Worm (Caenorhabditis elegans) whole organism, late embryonic: ENCODE results near the gene lis-1.
A peak's percentile ranks its signal among the peaks of the same experiment; 100 is the strongest.

ENCODE experiments used
- F13H6.1 ChIP-seq: sonication (generic microtip); optimal IDR thresholded peaks from 2 replicates; lab custom pipeline; 2016; ENCODE audit warnings: missing genetic modification characterization, missing compliant biosample characterization
- K02D7.2 ChIP-seq: sonication (generic microtip); optimal IDR thresholded peaks from 2 replicates; lab custom pipeline; 2017; ENCODE audit warnings: mild to moderate bottlenecking, missing genetic modification characterization, missing compliant biosample characterization
- ceh-14 ChIP-seq: sonication (generic microtip); optimal IDR thresholded peaks from 2 replicates; lab custom pipeline; 2016; ENCODE audit warnings: missing genotype, missing genetic modification characterization, missing compliant biosample characterization
- ceh-22 ChIP-seq: sonication (generic microtip); optimal IDR thresholded peaks from 2 replicates; lab custom pipeline; 2017; ENCODE audit warnings: missing biosample characterization, missing genetic modification characterization
- ceh-24 ChIP-seq: sonication (generic microtip); optimal IDR thresholded peaks from 2 replicates; lab custom pipeline; 2016; ENCODE audit warnings: mild to moderate bottlenecking, missing genetic modification characterization, missing compliant biosample characterization
- ceh-31 ChIP-seq: sonication (generic microtip); optimal IDR thresholded peaks from 2 replicates; lab custom pipeline; 2016; ENCODE audit warnings: missing genetic modification characterization, missing compliant biosample characterization
- ceh-34 ChIP-seq: sonication (generic microtip); optimal IDR thresholded peaks from 2 replicates; lab custom pipeline; 2016; ENCODE audit warnings: mild to moderate bottlenecking, missing genetic modification characterization, missing compliant biosample characterization
- ceh-9 ChIP-seq: sonication (generic microtip); optimal IDR thresholded peaks from 2 replicates; lab custom pipeline; 2016; ENCODE audit warnings: mild to moderate bottlenecking, missing genetic modification characterization, inconsistent platforms, missing compliant biosample characterization
- dmd-4 ChIP-seq: sonication (generic microtip); optimal IDR thresholded peaks from 2 replicates; lab custom pipeline; 2016; ENCODE audit warnings: borderline replicate concordance, missing genetic modification characterization, missing compliant biosample characterization
- elt-2 ChIP-seq: sonication (generic microtip); optimal IDR thresholded peaks from 2 replicates; lab custom pipeline; 2016; ENCODE audit warnings: missing genetic modification reagents, missing genetic modification characterization, missing compliant biosample characterization
- eyg-1 ChIP-seq: sonication (generic microtip); optimal IDR thresholded peaks from 2 replicates; lab custom pipeline; 2016; ENCODE audit warnings: missing genotype, missing genetic modification characterization, missing compliant biosample characterization
- hlh-13 ChIP-seq: fragments of 200-800 bp; sonication (Bioruptor generic); optimal IDR thresholded peaks from 2 replicates; lab custom pipeline; 2018; ENCODE audit warnings: mild to moderate bottlenecking, missing genetic modification characterization, missing compliant biosample characterization
- hlh-8 ChIP-seq: sonication (generic microtip); optimal IDR thresholded peaks from 2 replicates; lab custom pipeline; 2016; ENCODE audit warnings: missing genotype, missing genetic modification characterization, missing compliant biosample characterization
- lim-6 ChIP-seq: sonication (generic microtip); optimal IDR thresholded peaks from 2 replicates; lab custom pipeline; 2016; ENCODE audit warnings: missing genetic modification characterization, missing compliant biosample characterization
- lin-11 ChIP-seq: fragments of 200-800 bp; sonication (Bioruptor generic); optimal IDR thresholded peaks from 2 replicates; lab custom pipeline; 2018; ENCODE audit warnings: mild to moderate bottlenecking, missing genetic modification characterization, missing compliant biosample characterization
- madf-2 ChIP-seq: sonication (generic microtip); optimal IDR thresholded peaks from 2 replicates; lab custom pipeline; 2017; ENCODE audit warnings: missing genetic modification characterization, missing compliant biosample characterization
- mec-3 ChIP-seq: sonication (generic microtip); optimal IDR thresholded peaks from 2 replicates; lab custom pipeline; 2016; ENCODE audit warnings: borderline replicate concordance, missing genetic modification characterization, missing compliant biosample characterization
- nfya-1 ChIP-seq: sonication (generic microtip); optimal IDR thresholded peaks from 2 replicates; lab custom pipeline; 2017; ENCODE audit warnings: missing genetic modification characterization, mild to moderate bottlenecking, missing compliant biosample characterization, antibody characterized with exemption, moderate library complexity
- nhr-11 ChIP-seq: fragments of 150-350 bp; optimal IDR thresholded peaks from 2 replicates; lab custom pipeline; 2014; ENCODE audit warnings: missing biosample characterization, missing genetic modification characterization
- nhr-232 ChIP-seq: sonication (generic microtip); optimal IDR thresholded peaks from 2 replicates; lab custom pipeline; 2016; ENCODE audit warnings: missing genetic modification characterization, missing compliant biosample characterization
- pat-9 ChIP-seq: fragments of 200-800 bp; sonication (Bioruptor generic); optimal IDR thresholded peaks from 2 replicates; lab custom pipeline; 2018; ENCODE audit warnings: mild to moderate bottlenecking, missing genetic modification characterization, moderate library complexity, missing compliant biosample characterization
- rnt-1 ChIP-seq: sonication (generic microtip); optimal IDR thresholded peaks from 2 replicates; lab custom pipeline; 2016; ENCODE audit warnings: missing genetic modification characterization, missing compliant biosample characterization
- sox-2 ChIP-seq: fragments of 200-800 bp; sonication (Bioruptor generic); IDR thresholded peaks from 2 replicates; pipeline ENCODE4 v1.3.6; 2022; ENCODE audit warnings: missing genetic modification reagents, missing genetic modification characterization, missing compliant biosample characterization
- syd-9 ChIP-seq: sonication (generic microtip); optimal IDR thresholded peaks from 2 replicates; lab custom pipeline; 2016; ENCODE audit warnings: mild to moderate bottlenecking, missing genetic modification characterization, moderate library complexity, missing compliant biosample characterization
- ttx-3 ChIP-seq: sonication (generic microtip); optimal IDR thresholded peaks from 2 replicates; lab custom pipeline; 2016; ENCODE audit warnings: missing genetic modification reagents, missing genetic modification characterization, missing compliant biosample characterization
- unc-3 ChIP-seq, 2 experiments: fragments of 200-800 bp in 1 of 2; sonication (Bioruptor generic) in 1 of 2; sonication (generic microtip) in 1 of 2; conservative IDR thresholded peaks in 1 of 2; optimal IDR thresholded peaks in 1 of 2; 2 replicates each; pipeline versions ENCODE4 v1.3.6 to Lab custom; 2016 to 2022; ENCODE audit warnings: missing compliant biosample characterization in 2 of 2, missing genetic modification characterization in 2 of 2, missing genetic modification reagents in 1 of 2
- unc-42 ChIP-seq: sonication (generic microtip); optimal IDR thresholded peaks from 2 replicates; lab custom pipeline; 2016; ENCODE audit warnings: missing genotype, missing genetic modification characterization, missing compliant biosample characterization
- unc-86 ChIP-seq: sonication (generic microtip); optimal IDR thresholded peaks from 2 replicates; lab custom pipeline; 2016; ENCODE audit warnings: missing genetic modification characterization, missing compliant biosample characterization

The lis-1 gene

DNA sequence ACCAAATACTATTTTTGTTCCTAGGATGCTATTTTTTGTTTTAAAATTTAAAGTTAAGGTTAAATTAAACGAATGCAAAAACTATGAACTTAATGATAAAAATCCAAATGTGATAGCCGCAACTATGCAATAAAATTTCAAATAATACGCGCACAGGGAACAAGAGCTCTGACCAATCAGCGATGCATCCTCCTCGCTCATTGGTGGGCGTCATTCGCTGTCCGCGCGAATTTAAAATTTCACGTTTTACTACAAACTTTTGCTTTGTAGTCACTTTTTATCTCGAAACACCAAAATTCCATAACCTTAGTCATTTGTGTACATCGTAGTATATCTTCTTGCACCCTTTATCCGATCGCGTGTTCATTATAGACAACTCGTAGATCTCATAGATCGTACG lies 6.6 kb upstream of the lis-1 start:
- TF ChIP-seq lin-11 (no peak), nfya-1 (peak; percentile 58)
- TF ChIP-seq, all 69 proteins: peak for 1

ce11 chrIII:13381684-13382083 lies 5.2 kb upstream of the lis-1 start:
- TF ChIP-seq unc-42 (tag; lab: Kevin White, UChicago) (peak; percentile 26), hlh-8 (tag; lab: Kevin White, UChicago) (no peak)

DNA sequence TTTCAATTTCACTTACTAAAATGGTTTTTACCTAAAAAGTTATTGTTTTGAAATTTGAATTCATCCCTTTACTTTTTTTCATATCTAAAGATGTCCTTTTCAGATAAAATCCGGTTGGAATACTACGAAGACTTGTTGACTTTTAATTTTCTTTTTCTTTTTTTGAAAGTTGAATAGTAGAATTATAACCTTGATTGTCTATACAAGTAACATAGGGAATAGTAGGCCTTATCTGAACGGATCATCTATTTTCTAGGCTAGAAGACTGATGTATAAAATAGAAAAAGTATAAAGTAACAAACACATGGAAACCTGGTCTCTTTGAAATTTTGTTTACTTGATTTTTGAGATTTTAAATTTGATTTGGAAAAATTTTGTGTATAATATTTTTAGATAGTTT lies 4.4 kb upstream of the lis-1 start:
- no peak for TF ChIP-seq K02D7.2 (tag; lab: Kevin White, UChicago)
- no peak for TF ChIP-seq unc-86 (tag; lab: Kevin White, UChicago)
- no peak for TF ChIP-seq nhr-11 (tag; lab: Kevin White, UChicago)
- TF ChIP-seq unc-3 (GFP tag; conservative IDR thresholded peaks at IDR 0.05; lab: Robert Waterston, UW) = no peak
- TF ChIP-seq unc-3 (tag; optimal IDR thresholded peaks at IDR 0.05; lab: Kevin White, UChicago) = no peak
- no peak for TF ChIP-seq madf-2
- no peak for TF ChIP-seq ceh-22 (tag; lab: Kevin White, UChicago)
- no peak for TF ChIP-seq pat-9 (tag; lab: Kevin White, UChicago)
- TF ChIP-seq ceh-14 = no peak
- no peak for TF ChIP-seq syd-9 (tag; lab: Kevin White, UChicago)
- TF ChIP-seq sox-2 (GFP tag; lab: Robert Waterston, UW) = no peak
- no peak for TF ChIP-seq hlh-13 (GFP tag; lab: Kevin White, UChicago)
- TF ChIP-seq rnt-1 (tag; lab: Kevin White, UChicago) = no peak
- TF ChIP-seq F13H6.1 (tag; lab: Kevin White, UChicago) = no peak
- TF ChIP-seq elt-2 = no peak

DNA sequence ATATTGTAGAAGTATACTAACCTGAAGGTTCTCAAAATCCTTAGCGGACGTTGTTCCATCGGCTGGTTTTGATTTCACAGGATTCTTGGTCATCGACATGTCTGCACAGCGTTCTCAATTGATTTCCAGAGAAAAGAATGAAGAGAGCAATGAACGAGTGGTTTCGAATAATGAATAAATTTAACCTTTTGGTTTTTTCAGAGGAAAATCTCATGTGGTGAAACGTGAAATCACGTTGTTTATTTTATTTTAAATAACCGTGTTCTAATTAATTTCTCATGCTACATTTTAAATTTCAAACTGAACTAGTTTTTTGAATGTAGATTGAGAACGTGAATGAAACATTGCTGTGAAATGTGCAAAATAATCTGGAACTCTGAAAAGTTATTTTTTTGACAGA lies 3.7 kb upstream of the lis-1 start, which contains the start of gene T03F6.6:
T03F6.6 (minus strand) TSS at position 101 of the 400 bp plus-strand sequence.
- no peak for TF ChIP-seq eyg-1 (tag; lab: Kevin White, UChicago)
- TF ChIP-seq ceh-22 (tag; lab: Kevin White, UChicago) = no peak
- no peak for TF ChIP-seq ceh-14
- TF ChIP-seq nhr-232 (tag; lab: Kevin White, UChicago) = no peak
- no peak for TF ChIP-seq sox-2 (GFP tag; lab: Robert Waterston, UW)
- no peak for TF ChIP-seq unc-3 (GFP tag; conservative IDR thresholded peaks at IDR 0.05; lab: Robert Waterston, UW)
- TF ChIP-seq unc-3 (tag; optimal IDR thresholded peaks at IDR 0.05; lab: Kevin White, UChicago) = no peak
- TF ChIP-seq lim-6 (tag; lab: Kevin White, UChicago) = no peak
- no peak for TF ChIP-seq ttx-3 (tag; lab: Kevin White, UChicago)
- TF ChIP-seq dmd-4 (tag; lab: Kevin White, UChicago) = no peak

DNA sequence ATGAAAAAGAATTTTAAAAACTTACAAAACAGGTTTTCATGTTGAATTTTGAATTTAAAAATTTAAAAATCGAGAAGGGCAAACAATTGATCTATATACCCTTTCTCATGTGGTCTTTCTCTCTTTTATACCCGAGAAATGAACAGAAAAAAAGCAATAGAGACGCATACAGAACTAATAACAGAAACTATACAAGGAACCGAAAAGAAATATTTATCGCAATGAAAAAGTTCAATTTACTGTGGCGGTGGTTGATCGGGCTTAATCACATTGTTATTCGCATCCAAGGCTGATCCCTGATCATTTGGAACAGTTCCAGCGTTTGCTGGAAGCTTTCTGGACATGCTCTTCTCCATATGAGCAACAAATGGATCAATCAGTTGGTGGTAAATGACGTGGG lies 1.7 kb upstream of the lis-1 start, which contains the start of gene T03F6.10:
T03F6.10 (minus strand) TSS at position 101 of the 400 bp plus-strand sequence.
- TF ChIP-seq lim-6 (tag; lab: Kevin White, UChicago) = no peak
- no peak for TF ChIP-seq madf-2
- no peak for TF ChIP-seq ceh-34 (tag; lab: Kevin White, UChicago)
- TF ChIP-seq lin-11 = no peak
- TF ChIP-seq syd-9 (tag; lab: Kevin White, UChicago) = no peak
- TF ChIP-seq ttx-3 (tag; lab: Kevin White, UChicago) = no peak
- TF ChIP-seq sox-2 (GFP tag; lab: Robert Waterston, UW) = no peak
- no peak for TF ChIP-seq hlh-13 (GFP tag; lab: Kevin White, UChicago)
- TF ChIP-seq rnt-1 (tag; lab: Kevin White, UChicago) = no peak

- TF ChIP-seq hlh-8 (tag; lab: Kevin White, UChicago) (no peak), nfya-1 (peak; percentile 83), unc-42 (tag; lab: Kevin White, UChicago) (peak; percentile 9), ceh-9 (no peak), mec-3 (no peak), ceh-24 (tag; lab: Kevin White, UChicago) (no peak), elt-2 (peak; percentile 25), ceh-31 (tag; lab: Kevin White, UChicago) (peak; percentile 15)
Measured at ce11 chrIII:13377249-13377648, 739 bp upstream of the lis-1 start.
